Fruit fly (Drosophila melanogaster) whole organism, embryonic: Measurements from ENCODE around the gene CG13995.

Experiments
- Ada2b ChIP-seq: fragments of 200-800 bp; sonication (Bioruptor generic); IDR thresholded peaks from 2 replicates; pipeline ENCODE4 v1.3.6; 2022; ENCODE audit warnings: missing biosample characterization, missing genetic modification characterization
- CG10366 ChIP-seq: fragments of 200-800 bp; sonication (Bioruptor generic); IDR thresholded peaks from 2 replicates; pipeline ENCODE4 v1.3.6; 2022; ENCODE audit warnings: missing biosample characterization, missing genetic modification characterization
- CG12942 ChIP-seq: fragments of 200-800 bp; sonication (Bioruptor generic); optimal IDR thresholded peaks from 3 replicates; lab custom pipeline; 2016; ENCODE audit warnings: missing biosample characterization, missing genetic modification characterization
- CG13624 ChIP-seq: fragments of 200-800 bp; sonication (Bioruptor generic); optimal IDR thresholded peaks from 2 replicates; lab custom pipeline; 2016; ENCODE audit warnings: missing biosample characterization, missing genetic modification characterization
- CG15514 ChIP-seq: fragments of 200-800 bp; sonication (Bioruptor generic); optimal IDR thresholded peaks from 3 replicates; lab custom pipeline; 2017; ENCODE audit warnings: missing biosample characterization, missing genetic modification characterization, mild to moderate bottlenecking, moderate library complexity, missing genetic modification reagents
- CG17328 ChIP-seq: fragments of 200-800 bp; sonication (Bioruptor generic); IDR thresholded peaks from 2 replicates; pipeline ENCODE4 v1.3.6; 2022; ENCODE audit warnings: missing biosample characterization, missing genetic modification characterization
- CG2678 ChIP-seq: fragments of 200-800 bp; sonication (Bioruptor generic); optimal IDR thresholded peaks from 3 replicates; lab custom pipeline; 2019; ENCODE audit warnings: missing biosample characterization, mild to moderate bottlenecking, missing genetic modification characterization, moderate library complexity
- CG33213 ChIP-seq: fragments of 200-800 bp; sonication (Bioruptor generic); optimal IDR thresholded peaks from 3 replicates; lab custom pipeline; 2016; ENCODE audit warnings: missing biosample characterization, missing genetic modification characterization
- CG4282 ChIP-seq: fragments of 200-800 bp; sonication (Bioruptor generic); optimal IDR thresholded peaks from 2 replicates; lab custom pipeline; 2016; ENCODE audit warnings: missing biosample characterization, missing genetic modification characterization
- CG6272 ChIP-seq: fragments of 200-800 bp; sonication (Bioruptor generic); IDR thresholded peaks from 2 replicates; pipeline ENCODE4 v1.3.6; 2022; ENCODE audit warnings: missing biosample characterization, missing genetic modification characterization
- CG6689 ChIP-seq: fragments of 200-800 bp; sonication (Bioruptor generic); IDR thresholded peaks from 2 replicates; pipeline ENCODE4 v1.3.6; 2022; ENCODE audit warnings: missing biosample characterization, missing genetic modification characterization
- CG8089 ChIP-seq: fragments of 200-800 bp; sonication (Bioruptor generic); optimal IDR thresholded peaks from 3 replicates; lab custom pipeline; 2016; ENCODE audit warnings: missing biosample characterization, missing genetic modification characterization
- D ChIP-seq, 2 experiments: fragments of 200-800 bp in 1 of 2; fragments of >200 bp in 1 of 2; sonication (Bioruptor generic) in 1 of 2; optimal IDR thresholded peaks; 2 replicates in 1 of 2; 3 replicates in 1 of 2; lab custom pipeline; 2017; ENCODE audit warnings: mild to moderate bottlenecking in 1 of 2, missing biosample characterization in 1 of 2, missing genetic modification characterization in 1 of 2, missing genetic modification reagents in 1 of 2
- D19A ChIP-seq: fragments of 200-800 bp; optimal IDR thresholded peaks from 3 replicates; lab custom pipeline; 2019; ENCODE audit warnings: missing biosample characterization, mild to moderate bottlenecking, missing genetic modification characterization, moderate library complexity
- Dip2 ChIP-seq: fragments of 200-800 bp; sonication (Bioruptor generic); IDR thresholded peaks from 2 replicates; pipeline ENCODE4 v1.3.6; 2022; ENCODE audit warnings: missing biosample characterization, missing genetic modification characterization
- E2f1 ChIP-seq: fragments of 200-800 bp; sonication (Bioruptor generic); IDR thresholded peaks from 2 replicates; pipeline ENCODE4 v1.3.6; 2022; ENCODE audit warnings: missing biosample characterization, missing genetic modification characterization
- E2f2 ChIP-seq: fragments of 200-800 bp; sonication (Bioruptor generic); IDR thresholded peaks from 2 replicates; pipeline ENCODE4 v1.3.6; 2022; ENCODE audit warnings: missing biosample characterization, missing genetic modification characterization
- Elba2 ChIP-seq: fragments of 200-800 bp; sonication (Bioruptor generic); optimal IDR thresholded peaks from 3 replicates; lab custom pipeline; 2016; ENCODE audit warnings: missing biosample characterization, missing genetic modification characterization
- Hey ChIP-seq: fragments of 200-800 bp; sonication (Bioruptor generic); optimal IDR thresholded peaks from 3 replicates; lab custom pipeline; 2018; ENCODE audit warnings: missing biosample characterization, mild to moderate bottlenecking, missing genetic modification characterization
- HmgZ ChIP-seq: fragments of 200-800 bp; sonication (Bioruptor generic); optimal IDR thresholded peaks from 2 replicates; lab custom pipeline; 2018; ENCODE audit warnings: missing biosample characterization, mild to moderate bottlenecking, missing genetic modification characterization
- Hmr ChIP-seq: fragments of 200-800 bp; sonication (Bioruptor generic); optimal IDR thresholded peaks from 3 replicates; lab custom pipeline; 2017; ENCODE audit warnings: mild to moderate bottlenecking, missing biosample characterization, missing genetic modification reagents, missing genetic modification characterization
- Jarid2 ChIP-seq: fragments of 200-800 bp; sonication (Bioruptor generic); optimal IDR thresholded peaks from 3 replicates; lab custom pipeline; 2017; ENCODE audit warnings: mild to moderate bottlenecking, missing biosample characterization, missing genetic modification reagents, missing genetic modification characterization
- MTF-1 ChIP-seq: fragments of 200-800 bp; sonication (Bioruptor generic); optimal IDR thresholded peaks from 2 replicates; lab custom pipeline; 2018; ENCODE audit warnings: missing biosample characterization, mild to moderate bottlenecking, missing genetic modification characterization, borderline replicate concordance
- Med ChIP-seq: fragments of 200-800 bp; sonication (Bioruptor generic); peaks from one replicate; lab custom pipeline; 2016; ENCODE audit warnings: missing biosample characterization, missing genetic modification characterization, mild to moderate bottlenecking, inconsistent platforms, moderate library complexity
- Meics ChIP-seq: fragments of 200-800 bp; sonication (Bioruptor generic); optimal IDR thresholded peaks from 2 replicates; lab custom pipeline; 2017; ENCODE audit warnings: missing biosample characterization, mild to moderate bottlenecking, missing genetic modification characterization
- NK7.1 ChIP-seq: fragments of 200-800 bp; sonication (Bioruptor generic); optimal IDR thresholded peaks from 3 replicates; lab custom pipeline; 2016; ENCODE audit warnings: missing biosample characterization, missing genetic modification characterization
- Nf-YA ChIP-seq: fragments of 200-800 bp; sonication (Bioruptor generic); IDR thresholded peaks from 2 replicates; pipeline ENCODE4 v1.3.6; 2022; ENCODE audit warnings: missing biosample characterization, missing genetic modification characterization
- Opbp ChIP-seq: fragments of 200-800 bp; sonication (Bioruptor generic); IDR thresholded peaks from 3 replicates; pipeline ENCODE4 v1.3.6; 2022; ENCODE audit warnings: missing biosample characterization, missing genetic modification characterization; ENCODE audit not compliant: partially characterized antibody
- amos ChIP-seq: fragments of 200-800 bp; sonication (Bioruptor generic); IDR thresholded peaks from 2 replicates; pipeline ENCODE4 v1.3.6; 2022; ENCODE audit warnings: missing biosample characterization, missing genetic modification characterization; ENCODE audit not compliant: partially characterized antibody
- bowl ChIP-seq: fragments of 200-800 bp; sonication (Bioruptor generic); IDR thresholded peaks from 2 replicates; pipeline ENCODE4 v1.3.6; 2022; ENCODE audit warnings: missing biosample characterization, missing genetic modification characterization
- dmrt11E ChIP-seq: fragments of 200-800 bp; sonication (Bioruptor generic); optimal IDR thresholded peaks from 3 replicates; lab custom pipeline; 2018; ENCODE audit warnings: missing biosample characterization, mild to moderate bottlenecking, missing genetic modification characterization, moderate library complexity
- ems ChIP-seq: fragments of 200-800 bp; sonication (Bioruptor generic); optimal IDR thresholded peaks from 3 replicates; lab custom pipeline; 2016; ENCODE audit warnings: missing biosample characterization, missing genetic modification characterization
- eve ChIP-seq, 2 experiments: fragments of >200 bp; optimal IDR thresholded peaks; 2 replicates each; lab custom pipeline; 2017; ENCODE audit warnings: missing biosample characterization in 2 of 2, missing genetic modification characterization in 2 of 2
- fu2 ChIP-seq: fragments of 200-800 bp; sonication (Bioruptor generic); optimal IDR thresholded peaks from 2 replicates; lab custom pipeline; 2016; ENCODE audit warnings: missing biosample characterization, missing genetic modification characterization
- gsb ChIP-seq: fragments of 200-800 bp; sonication (Bioruptor generic); IDR thresholded peaks from 2 replicates; pipeline ENCODE4 v1.3.6; 2022; ENCODE audit warnings: missing biosample characterization, missing genetic modification characterization
- hb ChIP-seq: fragments of 200-800 bp; sonication (Bioruptor generic); IDR thresholded peaks from 3 replicates; pipeline ENCODE4 v1.3.6; 2022; ENCODE audit warnings: missing biosample characterization, missing genetic modification characterization; ENCODE audit not compliant: partially characterized antibody
- kay ChIP-seq: fragments of 200-800 bp; sonication (Bioruptor generic); optimal IDR thresholded peaks from 2 replicates; lab custom pipeline; 2016; ENCODE audit warnings: missing biosample characterization, missing genetic modification characterization
- nau ChIP-seq: fragments of 200-800 bp; sonication (Bioruptor generic); optimal IDR thresholded peaks from 3 replicates; lab custom pipeline; 2017; ENCODE audit warnings: missing biosample characterization, mild to moderate bottlenecking, missing genetic modification characterization, missing genetic modification reagents
- peb ChIP-seq: fragments of 200-800 bp; sonication (Bioruptor generic); IDR thresholded peaks from 2 replicates; pipeline ENCODE4 v1.3.6; 2022; ENCODE audit warnings: missing biosample characterization, missing genetic modification characterization
- prd ChIP-seq, 3 experiments: fragments of >200 bp in 2 of 3; fragments of 200-800 bp in 1 of 3; sonication (Bioruptor generic) in 1 of 3; optimal IDR thresholded peaks in 2 of 3; IDR thresholded peaks in 1 of 3; 2 replicates in 2 of 3; 3 replicates in 1 of 3; pipeline versions ENCODE4 v1.3.6 to Lab custom; 2017 to 2022; ENCODE audit warnings: missing biosample characterization in 1 of 3, missing genetic modification characterization in 1 of 3
- rib ChIP-seq: fragments of 200-800 bp; sonication (Bioruptor generic); IDR thresholded peaks from 2 replicates; pipeline ENCODE4 v1.3.6; 2022; ENCODE audit warnings: missing biosample characterization, missing genetic modification characterization
- row ChIP-seq: fragments of 200-800 bp; sonication (Bioruptor generic); IDR thresholded peaks from 3 replicates; pipeline ENCODE4 v1.3.6; 2022; ENCODE audit warnings: missing biosample characterization, missing genetic modification characterization
- schlank ChIP-seq: fragments of 200-800 bp; sonication (Bioruptor generic); optimal IDR thresholded peaks from 2 replicates; lab custom pipeline; 2018; ENCODE audit warnings: missing biosample characterization, mild to moderate bottlenecking, missing genetic modification characterization
- sens ChIP-seq: fragments of 200-800 bp; sonication (Bioruptor generic); peaks from one replicate; lab custom pipeline; 2016; ENCODE audit warnings: missing biosample characterization, missing genetic modification characterization
- shn ChIP-seq: fragments of 200-800 bp; sonication (Bioruptor generic); optimal IDR thresholded peaks from 3 replicates; lab custom pipeline; 2016; ENCODE audit warnings: missing biosample characterization, missing genetic modification characterization
- sisA ChIP-seq: fragments of 200-800 bp; sonication (Bioruptor generic); IDR thresholded peaks from 2 replicates; pipeline ENCODE4 v1.3.6; 2022; ENCODE audit warnings: missing biosample characterization, missing genetic modification characterization
- slou ChIP-seq: fragments of 200-800 bp; sonication (Bioruptor generic); optimal IDR thresholded peaks from 3 replicates; lab custom pipeline; 2016; ENCODE audit warnings: missing biosample characterization, missing genetic modification characterization
- stc ChIP-seq: fragments of 200-800 bp; sonication (Bioruptor generic); IDR thresholded peaks from 2 replicates; pipeline ENCODE4 v1.3.6; 2022; ENCODE audit warnings: missing biosample characterization, missing genetic modification characterization
- tap ChIP-seq: fragments of 200-800 bp; optimal IDR thresholded peaks from 3 replicates; lab custom pipeline; 2019; ENCODE audit warnings: missing biosample characterization, mild to moderate bottlenecking, missing genetic modification characterization, moderate library complexity
- twi ChIP-seq: fragments of 200-800 bp; optimal IDR thresholded peaks from 2 replicates; lab custom pipeline; 2019; ENCODE audit warnings: missing biosample characterization, mild to moderate bottlenecking, missing genetic modification characterization, moderate library complexity

Gene CG13995

dm6 chr2L:6028712-6029111, 25.4 kb upstream of the CG13995 start (continued):
- TF ChIP-seq Nf-YA (GFP tag; lab: Robert Waterston, UW) (0 out of 2 replicates have a peak, but pooled peaks have one; percentile 10), E2f2 (0 out of 2 replicates have a peak, but pooled peaks have one; percentile 11), Ada2b (GFP tag; lab: Robert Waterston, UW) (peak; percentile 34), CG17328 (GFP tag; lab: Robert Waterston, UW) (peak; percentile 68), sisA (GFP tag; lab: Robert Waterston, UW) (peak; percentile 49)

dm6 chr2L:6031838-6032237, 22.3 kb upstream of the CG13995 start:
- TF ChIP-seq hb (GFP tag; lab: Robert Waterston, UW) (no peak), Med (GFP tag; lab: Kevin White, UChicago) (peak; percentile 3), row (GFP tag; lab: Robert Waterston, UW) (peak; percentile 34; the same call in 2 of the 3 replicates), sens (GFP tag; lab: Kevin White, UChicago) (peak; percentile 42), Meics (GFP tag; lab: Kevin White, UChicago) (no peak), Elba2 (GFP tag; lab: Kevin White, UChicago) (no peak), peb (GFP tag; lab: Robert Waterston, UW) (no peak), dmrt11E (tag; lab: Kevin White, UChicago) (no peak), CG33213 (GFP tag; lab: Kevin White, UChicago) (no peak), CG6689 (no peak), Hey (tag; lab: Kevin White, UChicago) (no peak), D (optimal IDR thresholded peaks at IDR 0.05; lab: Kevin White, UChicago) (no peak), D (GFP tag; optimal IDR thresholded peaks at IDR 0.05; lab: Kevin White, UChicago) (no peak), kay (GFP tag; lab: Kevin White, UChicago) (no peak), twi (tag; lab: Kevin White, UChicago) (no peak), CG2678 (tag; lab: Kevin White, UChicago) (no peak), eve (GFP tag; optimal IDR thresholded peaks at IDR 0.05; lab: Kevin White, UChicago) (no peak), HmgZ (tag; lab: Kevin White, UChicago) (no peak), CG13624 (GFP tag; lab: Kevin White, UChicago) (no peak), amos (GFP tag; lab: Robert Waterston, UW) (no peak), rib (no peak), CG10366 (GFP tag; lab: Robert Waterston, UW) (no peak), fu2 (GFP tag; lab: Kevin White, UChicago) (no peak), D19A (peak; percentile 67), CG12942 (no peak), E2f1 (GFP tag; lab: Robert Waterston, UW) (no peak), Jarid2 (GFP tag; lab: Kevin White, UChicago) (no peak), tap (tag; lab: Kevin White, UChicago) (no peak), bowl (GFP tag; lab: Robert Waterston, UW) (no peak), MTF-1 (GFP tag; lab: Kevin White, UChicago) (no peak), schlank (tag; lab: Kevin White, UChicago) (no peak), prd (optimal IDR thresholded peaks at IDR 0.05; lab: Kevin White, UChicago) (no peak), prd (GFP tag; IDR thresholded peaks at IDR 0.05; lab: Robert Waterston, UW) (0 out of 3 replicates have a peak, but pooled peaks have one; percentile 15), nau (GFP tag; lab: Kevin White, UChicago) (no peak), slou (GFP tag; lab: Kevin White, UChicago) (no peak), CG4282 (GFP tag; lab: Kevin White, UChicago) (no peak), Hmr (GFP tag; lab: Kevin White, UChicago) (no peak), stc (no peak), gsb (GFP tag; lab: Robert Waterston, UW) (no peak), NK7.1 (no peak), Dip2 (no peak), CG15514 (GFP tag; lab: Kevin White, UChicago) (no peak), ems (GFP tag; lab: Kevin White, UChicago) (no peak), CG6272 (GFP tag; lab: Robert Waterston, UW) (no peak), CG8089 (GFP tag; lab: Kevin White, UChicago) (no peak), shn (GFP tag; lab: Kevin White, UChicago) (no peak), Opbp (no peak)
